Fruit fly (Drosophila melanogaster): ENCODE data around the gene CG7888.

- no peak for TF ChIP-seq h (GFP tag; optimal IDR thresholded peaks at IDR 0.05)
- no peak for TF ChIP-seq Sp1 (GFP tag; optimal IDR thresholded peaks at IDR 0.05)
- no peak for TF ChIP-seq Myc (optimal IDR thresholded peaks at IDR 0.05)
Observed at dm6 chr3L:11069764-11070163, 15.9 kb downstream of the CG7888 start, which contains the start of gene CG6310.

Data from whole organism, wandering third instar larva.